Fruit fly (Drosophila melanogaster) whole organism, embryonic: ENCODE measurements around the gene Dh44.
A peak's percentile ranks its signal among the peaks of the same experiment; 100 is the strongest.

Experiments used
- ATbp ChIP-seq: fragments of 200-800 bp; sonication (Bioruptor generic); optimal IDR thresholded peaks from 2 replicates; lab custom pipeline; 2017; ENCODE audit warnings: missing biosample characterization, mild to moderate bottlenecking, missing genetic modification characterization, missing genetic modification reagents
- Bdp1 ChIP-seq: fragments of 200-800 bp; sonication (Bioruptor generic); optimal IDR thresholded peaks from 3 replicates; lab custom pipeline; 2016; ENCODE audit warnings: missing biosample characterization, missing genetic modification characterization
- CG10209 ChIP-seq: fragments of 200-800 bp; sonication (Bioruptor generic); optimal IDR thresholded peaks from 3 replicates; lab custom pipeline; 2017; ENCODE audit warnings: missing biosample characterization, mild to moderate bottlenecking, missing genetic modification characterization, missing genetic modification reagents
- CG11247 ChIP-seq: fragments of 200-800 bp; sonication (Bioruptor generic); IDR thresholded peaks from 2 replicates; pipeline ENCODE4 v1.3.6; 2022; ENCODE audit warnings: missing biosample characterization, missing genetic modification characterization
- CG12299 ChIP-seq: fragments of 200-800 bp; sonication (Bioruptor generic); optimal IDR thresholded peaks from 2 replicates; lab custom pipeline; 2018; ENCODE audit warnings: missing biosample characterization, mild to moderate bottlenecking, missing genetic modification characterization
- CG12744 ChIP-seq: fragments of 200-800 bp; sonication (Bioruptor generic); optimal IDR thresholded peaks from 2 replicates; lab custom pipeline; 2016; ENCODE audit warnings: missing biosample characterization, missing genetic modification characterization
- CG13775 ChIP-seq: fragments of 200-800 bp; sonication (Bioruptor generic); optimal IDR thresholded peaks from 3 replicates; lab custom pipeline; 2017; ENCODE audit warnings: missing biosample characterization, mild to moderate bottlenecking, missing genetic modification characterization
- CG15479 ChIP-seq: fragments of 200-800 bp; sonication (Bioruptor generic); optimal IDR thresholded peaks from 3 replicates; lab custom pipeline; 2019; ENCODE audit warnings: missing biosample characterization, mild to moderate bottlenecking, missing genetic modification characterization, moderate library complexity
- CG15514 ChIP-seq: fragments of 200-800 bp; sonication (Bioruptor generic); optimal IDR thresholded peaks from 3 replicates; lab custom pipeline; 2017; ENCODE audit warnings: missing biosample characterization, missing genetic modification characterization, mild to moderate bottlenecking, moderate library complexity, missing genetic modification reagents
- CG1603 ChIP-seq: fragments of 200-800 bp; sonication (Bioruptor generic); optimal IDR thresholded peaks from 2 replicates; lab custom pipeline; 2019; ENCODE audit warnings: missing biosample characterization, mild to moderate bottlenecking, missing genetic modification characterization, moderate library complexity
- CG16863 ChIP-seq: fragments of 200-800 bp; sonication (Bioruptor generic); optimal IDR thresholded peaks from 3 replicates; lab custom pipeline; 2016; ENCODE audit warnings: missing biosample characterization, missing genetic modification characterization
- CG18011 ChIP-seq: fragments of 200-800 bp; sonication (Bioruptor generic); optimal IDR thresholded peaks from 2 replicates; lab custom pipeline; 2017; ENCODE audit warnings: missing biosample characterization, missing genetic modification characterization, mild to moderate bottlenecking, moderate library complexity, missing genotype
- CG2116 ChIP-seq: fragments of 200-800 bp; sonication (Bioruptor generic); optimal IDR thresholded peaks from 3 replicates; lab custom pipeline; 2018; ENCODE audit warnings: missing biosample characterization, mild to moderate bottlenecking, missing genetic modification characterization
- CG31441 ChIP-seq: fragments of 200-800 bp; sonication (Bioruptor generic); IDR thresholded peaks from 2 replicates; pipeline ENCODE4 v1.3.6; 2022; ENCODE audit warnings: missing biosample characterization, missing genetic modification characterization
- CG32532 ChIP-seq: fragments of 200-800 bp; sonication (Bioruptor generic); IDR thresholded peaks from 2 replicates; pipeline ENCODE4 v1.3.6; 2022; ENCODE audit warnings: missing biosample characterization, missing genetic modification characterization
- CG32767 ChIP-seq: fragments of 200-800 bp; sonication (Bioruptor generic); IDR thresholded peaks from 2 replicates; pipeline ENCODE4 v1.3.6; 2022; ENCODE audit warnings: missing biosample characterization, missing genetic modification characterization
- CG33557 ChIP-seq: fragments of 200-800 bp; sonication (Bioruptor generic); optimal IDR thresholded peaks from 2 replicates; lab custom pipeline; 2019; ENCODE audit warnings: missing biosample characterization, mild to moderate bottlenecking, missing genetic modification characterization, moderate library complexity
- CG4424 ChIP-seq: fragments of 200-800 bp; sonication (Bioruptor generic); optimal IDR thresholded peaks from 3 replicates; lab custom pipeline; 2016; ENCODE audit warnings: missing biosample characterization, missing genetic modification characterization
- CG6791 ChIP-seq: fragments of 200-800 bp; sonication (Bioruptor generic); IDR thresholded peaks from 3 replicates; pipeline ENCODE4 v1.3.6; 2022; ENCODE audit warnings: missing biosample characterization, missing genetic modification characterization; ENCODE audit not compliant: partially characterized antibody
- CG6854 ChIP-seq: fragments of 200-800 bp; sonication (Bioruptor generic); optimal IDR thresholded peaks from 3 replicates; lab custom pipeline; 2017; ENCODE audit warnings: missing biosample characterization, mild to moderate bottlenecking, missing genetic modification characterization
- CHES-1-like ChIP-seq: fragments of 200-800 bp; sonication (Bioruptor generic); optimal IDR thresholded peaks from 2 replicates; lab custom pipeline; 2016; ENCODE audit warnings: missing biosample characterization, missing genetic modification characterization
- D19B ChIP-seq: fragments of 200-800 bp; sonication (Bioruptor generic); optimal IDR thresholded peaks from 2 replicates; lab custom pipeline; 2017; ENCODE audit warnings: missing biosample characterization, mild to moderate bottlenecking, missing genetic modification characterization
- Elba2 ChIP-seq: fragments of 200-800 bp; sonication (Bioruptor generic); optimal IDR thresholded peaks from 3 replicates; lab custom pipeline; 2016; ENCODE audit warnings: missing biosample characterization, missing genetic modification characterization
- Ets97D ChIP-seq: fragments of 200-800 bp; sonication (Bioruptor generic); optimal IDR thresholded peaks from 3 replicates; lab custom pipeline; 2016; ENCODE audit warnings: missing biosample characterization, missing genetic modification characterization
- HLH54F ChIP-seq: fragments of 200-800 bp; sonication (Bioruptor generic); optimal IDR thresholded peaks from 3 replicates; lab custom pipeline; 2016; ENCODE audit warnings: missing biosample characterization, missing genetic modification characterization
- Lim3 ChIP-seq: fragments of 200-800 bp; sonication (Bioruptor generic); IDR thresholded peaks from 2 replicates; pipeline ENCODE4 v1.3.6; 2022; ENCODE audit warnings: missing biosample characterization, missing genetic modification characterization
- Nf-YB ChIP-seq: fragments of 200-800 bp; sonication (Bioruptor generic); optimal IDR thresholded peaks from 3 replicates; lab custom pipeline; 2019; ENCODE audit warnings: missing biosample characterization, mild to moderate bottlenecking, missing genetic modification characterization, moderate library complexity
- Oaz ChIP-seq: fragments of 200-800 bp; sonication (Bioruptor generic); IDR thresholded peaks from 2 replicates; pipeline ENCODE4 v1.3.6; 2022; ENCODE audit warnings: missing biosample characterization, missing genetic modification characterization
- Side ChIP-seq: fragments of 200-800 bp; sonication (Bioruptor generic); optimal IDR thresholded peaks from 2 replicates; lab custom pipeline; 2016; ENCODE audit warnings: missing biosample characterization, missing genetic modification characterization
- Sox100B ChIP-seq: fragments of 200-800 bp; sonication (Bioruptor generic); optimal IDR thresholded peaks from 3 replicates; lab custom pipeline; 2018; ENCODE audit warnings: missing biosample characterization, mild to moderate bottlenecking, missing genetic modification characterization
- Sry-δ ChIP-seq: fragments of 200-800 bp; sonication (Bioruptor generic); optimal IDR thresholded peaks from 2 replicates; lab custom pipeline; 2016; ENCODE audit warnings: missing biosample characterization, missing genetic modification characterization
- Ssrp ChIP-seq: fragments of 200-800 bp; sonication (Bioruptor generic); optimal IDR thresholded peaks from 2 replicates; lab custom pipeline; 2018; ENCODE audit warnings: missing biosample characterization, mild to moderate bottlenecking, missing genetic modification characterization, moderate library complexity
- YL-1 ChIP-seq: fragments of 200-800 bp; sonication (Bioruptor generic); optimal IDR thresholded peaks from 3 replicates; lab custom pipeline; 2017; ENCODE audit warnings: missing biosample characterization, mild to moderate bottlenecking, missing genetic modification characterization
- ab ChIP-seq: fragments of 200-800 bp; sonication (Bioruptor generic); optimal IDR thresholded peaks from 2 replicates; lab custom pipeline; 2016; ENCODE audit warnings: missing biosample characterization, missing genetic modification characterization
- cas ChIP-seq: fragments of 200-800 bp; sonication (Bioruptor generic); IDR thresholded peaks from 2 replicates; pipeline ENCODE4 v1.3.6; 2022; ENCODE audit warnings: missing biosample characterization, missing genetic modification characterization
- cg ChIP-seq: fragments of 200-800 bp; sonication (Bioruptor generic); optimal IDR thresholded peaks from 3 replicates; lab custom pipeline; 2019; ENCODE audit warnings: missing biosample characterization, mild to moderate bottlenecking, missing genetic modification characterization, moderate library complexity
- ci ChIP-seq: fragments of 200-800 bp; sonication (Bioruptor generic); IDR thresholded peaks from 3 replicates; pipeline ENCODE4 v1.3.6; 2022; ENCODE audit warnings: missing biosample characterization, missing genetic modification characterization
- da ChIP-seq: fragments of 200-800 bp; sonication (Bioruptor generic); optimal IDR thresholded peaks from 2 replicates; lab custom pipeline; 2016; ENCODE audit warnings: missing biosample characterization, missing genetic modification characterization
- dan ChIP-seq: fragments of 200-800 bp; sonication (Bioruptor generic); IDR thresholded peaks from 2 replicates; pipeline ENCODE4 v1.3.6; 2022; ENCODE audit warnings: missing biosample characterization, missing genetic modification characterization
- dati ChIP-seq: fragments of 200-800 bp; sonication (Bioruptor generic); IDR thresholded peaks from 2 replicates; pipeline ENCODE4 v1.3.6; 2022; ENCODE audit warnings: missing biosample characterization, missing genetic modification characterization
- ewg ChIP-seq: fragments of 200-800 bp; sonication (Bioruptor generic); optimal IDR thresholded peaks from 3 replicates; lab custom pipeline; 2017; ENCODE audit warnings: mild to moderate bottlenecking, missing biosample characterization, missing genetic modification reagents, missing genetic modification characterization
- fd102C ChIP-seq: fragments of 200-800 bp; sonication (Bioruptor generic); optimal IDR thresholded peaks from 2 replicates; lab custom pipeline; 2018; ENCODE audit warnings: missing biosample characterization, mild to moderate bottlenecking, missing genetic modification characterization, moderate library complexity
- fru ChIP-seq: fragments of >200 bp; optimal IDR thresholded peaks from 2 replicates; lab custom pipeline; 2017
- fu2 ChIP-seq: fragments of 200-800 bp; sonication (Bioruptor generic); optimal IDR thresholded peaks from 2 replicates; lab custom pipeline; 2016; ENCODE audit warnings: missing biosample characterization, missing genetic modification characterization
- ham ChIP-seq: fragments of 200-800 bp; sonication (Bioruptor generic); IDR thresholded peaks from 2 replicates; pipeline ENCODE4 v1.3.6; 2022; ENCODE audit warnings: missing biosample characterization, missing genetic modification characterization
- lbe ChIP-seq: fragments of 200-800 bp; sonication (Bioruptor generic); optimal IDR thresholded peaks from 2 replicates; lab custom pipeline; 2016; ENCODE audit warnings: missing biosample characterization, mild to moderate bottlenecking, missing genetic modification characterization
- nmo ChIP-seq: fragments of 200-800 bp; sonication (Bioruptor generic); optimal IDR thresholded peaks from 2 replicates; lab custom pipeline; 2018; ENCODE audit warnings: missing biosample characterization, mild to moderate bottlenecking, missing genetic modification characterization, moderate library complexity
- sens ChIP-seq: fragments of 200-800 bp; sonication (Bioruptor generic); peaks from one replicate; lab custom pipeline; 2016; ENCODE audit warnings: missing biosample characterization, missing genetic modification characterization
- sob ChIP-seq: fragments of 200-800 bp; sonication (Bioruptor generic); IDR thresholded peaks from 2 replicates; pipeline ENCODE4 v1.3.6; 2022; ENCODE audit warnings: missing biosample characterization, missing genetic modification characterization
- tin ChIP-seq: fragments of 200-800 bp; sonication (Bioruptor generic); optimal IDR thresholded peaks from 3 replicates; lab custom pipeline; 2016; ENCODE audit warnings: missing biosample characterization, missing genetic modification characterization
- vvl ChIP-seq: fragments of 200-800 bp; sonication (Bioruptor generic); IDR thresholded peaks from 2 replicates; pipeline ENCODE4 v1.3.6; 2022; ENCODE audit warnings: missing biosample characterization, missing genetic modification characterization
- z ChIP-seq: fragments of 200-800 bp; sonication (Bioruptor generic); IDR thresholded peaks from 3 replicates; pipeline ENCODE4 v1.3.6; 2022; ENCODE audit warnings: missing biosample characterization, missing genetic modification characterization

Gene Dh44

DNA sequence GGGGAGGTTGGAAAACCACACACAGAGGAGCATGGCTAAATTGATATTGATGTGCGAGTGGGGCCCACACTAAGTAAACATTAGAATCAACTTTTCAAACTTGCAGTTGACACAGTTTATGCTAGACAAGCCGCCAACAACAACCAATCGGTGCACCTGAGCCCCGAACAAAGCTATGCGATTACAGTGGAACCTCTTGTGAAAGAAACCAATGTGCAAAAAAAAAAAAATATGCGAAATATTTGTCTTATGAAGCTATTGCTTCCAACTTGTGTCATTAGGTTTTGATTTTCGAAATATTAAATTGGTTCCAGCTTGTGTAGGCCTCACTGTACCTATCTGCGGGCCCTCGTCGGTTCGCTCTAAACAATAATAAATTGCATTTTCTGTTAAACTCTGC lies 19.7 kb upstream of the Dh44 start (continued):
- TF ChIP-seq CG33557 (GFP tag; lab: Kevin White, UChicago) (peak; percentile 19), Nf-YB (GFP tag; lab: Kevin White, UChicago) (peak; percentile 44), ham (no peak), z (GFP tag; lab: Robert Waterston, UW) (no peak), ATbp (GFP tag; lab: Kevin White, UChicago) (peak; percentile 74), cg (GFP tag; lab: Kevin White, UChicago) (no peak), Side (peak; percentile 66), Elba2 (GFP tag; lab: Kevin White, UChicago) (peak; percentile 21), CG4424 (GFP tag; lab: Kevin White, UChicago) (peak; percentile 77), CG13775 (GFP tag; lab: Kevin White, UChicago) (peak; percentile 45), tin (GFP tag; lab: Kevin White, UChicago) (peak; percentile 76), CG6791 (no peak), dati (GFP tag; lab: Robert Waterston, UW) (peak; percentile 70), CG31441 (GFP tag; lab: Robert Waterston, UW) (peak; percentile 77), ewg (peak; percentile 64), sens (peak; percentile 95), cas (GFP tag; lab: Robert Waterston, UW) (0 out of 2 replicates have a peak, but pooled peaks have one; percentile 24), HLH54F (GFP tag; lab: Kevin White, UChicago) (peak; percentile 19), fu2 (GFP tag; lab: Kevin White, UChicago) (peak; percentile 22), Sox100B (GFP tag; lab: Kevin White, UChicago) (peak; percentile 33), CG12299 (tag; lab: Kevin White, UChicago) (no peak), ci (GFP tag; lab: Robert Waterston, UW) (peak; percentile 93), sob (GFP tag; lab: Robert Waterston, UW) (peak; percentile 80), Sry-δ (GFP tag; lab: Kevin White, UChicago) (peak; percentile 27), Bdp1 (GFP tag; lab: Kevin White, UChicago) (peak; percentile 34), dan (GFP tag; lab: Robert Waterston, UW) (no peak), CG10209 (GFP tag; lab: Kevin White, UChicago) (peak; percentile 54), CG15479 (no peak), Oaz (peak; percentile 48), CG2116 (GFP tag; lab: Kevin White, UChicago) (peak; percentile 6), CG1603 (tag; lab: Kevin White, UChicago) (peak; percentile 87), CG12744 (GFP tag; lab: Kevin White, UChicago) (no peak), YL-1 (no peak), lbe (GFP tag; lab: Kevin White, UChicago) (no peak), D19B (GFP tag; lab: Kevin White, UChicago) (peak; percentile 28), nmo (peak; percentile 81), CHES-1-like (GFP tag; lab: Kevin White, UChicago) (no peak), vvl (GFP tag; lab: Robert Waterston, UW) (peak; percentile 90), CG15514 (GFP tag; lab: Kevin White, UChicago) (peak; percentile 22), CG18011 (GFP tag; lab: Kevin White, UChicago) (no peak), Ets97D (GFP tag; lab: Kevin White, UChicago) (peak; percentile 12), CG32767 (peak; percentile 76), fd102C (no peak), da (GFP tag; lab: Kevin White, UChicago) (no peak), CG6854 (GFP tag; lab: Kevin White, UChicago) (no peak), CG11247 (GFP tag; lab: Robert Waterston, UW) (peak; percentile 78), ab (GFP tag; lab: Kevin White, UChicago) (peak; percentile 71), CG16863 (GFP tag; lab: Kevin White, UChicago) (peak; percentile 68), Lim3 (GFP tag; lab: Robert Waterston, UW) (peak; percentile 20; the same call in 1 of the 2 replicates), CG32532 (GFP tag; lab: Robert Waterston, UW) (peak; percentile 74), fru (no peak), Ssrp (tag; lab: Kevin White, UChicago) (peak; percentile 74)
